Worm (Caenorhabditis elegans) whole organism, late embryonic: ENCODE results near the gene B0554.1.

Experiments
- ahr-1 ChIP-seq: sonication (generic microtip); optimal IDR thresholded peaks from 2 replicates; lab custom pipeline; 2016; ENCODE audit warnings: missing genetic modification characterization, missing compliant biosample characterization
- ama-1 ChIP-seq: fragments of 150-350 bp; optimal IDR thresholded peaks from 2 replicates; lab custom pipeline; 2014
- ceh-19 ChIP-seq: fragments of 200-800 bp; sonication (Bioruptor generic); optimal IDR thresholded peaks from 2 replicates; lab custom pipeline; 2018; ENCODE audit warnings: mild to moderate bottlenecking, missing genetic modification characterization, missing compliant biosample characterization
- ceh-2 ChIP-seq: sonication (generic microtip); optimal IDR thresholded peaks from 2 replicates; lab custom pipeline; 2016; ENCODE audit warnings: missing genotype, missing genetic modification characterization, missing compliant biosample characterization
- ceh-30 ChIP-seq: fragments of 150-350 bp; optimal IDR thresholded peaks from 2 replicates; lab custom pipeline; 2014; ENCODE audit warnings: missing biosample characterization, missing genetic modification characterization
- ceh-9 ChIP-seq: sonication (generic microtip); optimal IDR thresholded peaks from 2 replicates; lab custom pipeline; 2016; ENCODE audit warnings: mild to moderate bottlenecking, missing genetic modification characterization, inconsistent platforms, missing compliant biosample characterization
- dve-1 ChIP-seq: sonication (generic microtip); optimal IDR thresholded peaks from 2 replicates; lab custom pipeline; 2017; ENCODE audit warnings: antibody characterized with exemption, mild to moderate bottlenecking, missing genetic modification characterization, missing compliant biosample characterization
- elt-2 ChIP-seq: sonication (generic microtip); optimal IDR thresholded peaks from 2 replicates; lab custom pipeline; 2016; ENCODE audit warnings: missing genetic modification reagents, missing genetic modification characterization, missing compliant biosample characterization
- hlh-30 ChIP-seq: sonication (generic microtip); optimal IDR thresholded peaks from 2 replicates; lab custom pipeline; 2017; ENCODE audit warnings: antibody characterized with exemption, missing genetic modification characterization, missing compliant biosample characterization; ENCODE audit not compliant: insufficient read depth
- hlh-8 ChIP-seq: sonication (generic microtip); optimal IDR thresholded peaks from 2 replicates; lab custom pipeline; 2016; ENCODE audit warnings: missing genotype, missing genetic modification characterization, missing compliant biosample characterization
- madf-2 ChIP-seq: sonication (generic microtip); optimal IDR thresholded peaks from 2 replicates; lab custom pipeline; 2017; ENCODE audit warnings: missing genetic modification characterization, missing compliant biosample characterization
- pqm-1 ChIP-seq: sonication (generic microtip); optimal IDR thresholded peaks from 2 replicates; lab custom pipeline; 2016; ENCODE audit warnings: missing genetic modification characterization, missing compliant biosample characterization
- pros-1 ChIP-seq: fragments of 150-350 bp; optimal IDR thresholded peaks from 2 replicates; lab custom pipeline; 2014; ENCODE audit warnings: missing biosample characterization, missing genetic modification reagents, missing genetic modification characterization
- ref-2 ChIP-seq: sonication (generic microtip); optimal IDR thresholded peaks from 2 replicates; lab custom pipeline; 2016; ENCODE audit warnings: missing genetic modification characterization, missing compliant biosample characterization
- rnt-1 ChIP-seq: sonication (generic microtip); optimal IDR thresholded peaks from 2 replicates; lab custom pipeline; 2016; ENCODE audit warnings: missing genetic modification characterization, missing compliant biosample characterization
- sox-4 ChIP-seq: sonication (generic microtip); optimal IDR thresholded peaks from 2 replicates; lab custom pipeline; 2017; ENCODE audit warnings: mild to moderate bottlenecking, missing genetic modification characterization, inconsistent platforms, missing compliant biosample characterization
- tbx-7 ChIP-seq: sonication (generic microtip); optimal IDR thresholded peaks from 2 replicates; lab custom pipeline; 2016; ENCODE audit warnings: missing genotype, missing genetic modification characterization, missing compliant biosample characterization
- unc-3 ChIP-seq, 2 experiments: fragments of 200-800 bp in 1 of 2; sonication (Bioruptor generic) in 1 of 2; sonication (generic microtip) in 1 of 2; conservative IDR thresholded peaks in 1 of 2; optimal IDR thresholded peaks in 1 of 2; 2 replicates each; pipeline versions ENCODE4 v1.3.6 to Lab custom; 2016 to 2022; ENCODE audit warnings: missing compliant biosample characterization in 2 of 2, missing genetic modification characterization in 2 of 2, missing genetic modification reagents in 1 of 2
- unc-55 ChIP-seq: sonication (generic microtip); optimal IDR thresholded peaks from 2 replicates; lab custom pipeline; 2017; ENCODE audit warnings: missing biosample characterization, missing genetic modification reagents, missing genetic modification characterization

B0554.1 gene

DNA sequence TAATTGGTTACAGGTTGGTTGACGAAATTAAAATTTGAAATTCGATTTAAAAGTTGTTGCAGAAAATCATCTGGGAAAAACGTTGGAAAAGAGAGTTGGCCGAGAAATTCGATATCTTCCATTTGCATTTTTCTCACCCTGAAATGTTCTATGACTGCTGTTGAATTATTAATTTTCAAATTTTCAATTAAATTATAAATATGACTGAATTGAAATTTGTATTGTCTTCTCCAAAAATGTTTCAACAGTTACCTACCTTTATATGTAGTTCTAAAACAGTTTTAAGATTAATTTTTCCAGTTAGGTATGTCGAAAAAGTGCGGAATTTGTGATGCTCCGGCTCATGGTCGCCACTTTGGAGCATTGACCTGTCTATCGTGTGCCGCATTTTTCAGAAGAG is 48.5 kb downstream of the B0554.1 start, which contains the start of gene nhr-211:
nhr-211 (plus strand) TSS at position 301 of the 400 bp plus-strand sequence.
- TF ChIP-seq hlh-8 (no peak), ceh-19 (GFP tag; lab: Kevin White, UChicago) (no peak), unc-3 (GFP tag; conservative IDR thresholded peaks at IDR 0.05; lab: Robert Waterston, UW) (no peak), unc-3 (tag; optimal IDR thresholded peaks at IDR 0.05; lab: Kevin White, UChicago) (no peak), pros-1 (tag; lab: Kevin White, UChicago) (no peak), rnt-1 (tag; lab: Kevin White, UChicago) (no peak), ref-2 (no peak), sox-4 (tag; lab: Kevin White, UChicago) (no peak), dve-1 (tag; lab: Kevin White, UChicago) (no peak), ama-1 (lab: Kevin White, UChicago) (no peak), ceh-2 (no peak), ahr-1 (tag; lab: Kevin White, UChicago) (no peak), hlh-30 (tag; lab: Kevin White, UChicago) (no peak), tbx-7 (tag; lab: Kevin White, UChicago) (no peak), unc-55 (GFP tag; lab: Kevin White, UChicago) (no peak), pqm-1 (tag; lab: Kevin White, UChicago) (no peak)
- TF ChIP-seq, all 69 proteins: peak for 0

DNA sequence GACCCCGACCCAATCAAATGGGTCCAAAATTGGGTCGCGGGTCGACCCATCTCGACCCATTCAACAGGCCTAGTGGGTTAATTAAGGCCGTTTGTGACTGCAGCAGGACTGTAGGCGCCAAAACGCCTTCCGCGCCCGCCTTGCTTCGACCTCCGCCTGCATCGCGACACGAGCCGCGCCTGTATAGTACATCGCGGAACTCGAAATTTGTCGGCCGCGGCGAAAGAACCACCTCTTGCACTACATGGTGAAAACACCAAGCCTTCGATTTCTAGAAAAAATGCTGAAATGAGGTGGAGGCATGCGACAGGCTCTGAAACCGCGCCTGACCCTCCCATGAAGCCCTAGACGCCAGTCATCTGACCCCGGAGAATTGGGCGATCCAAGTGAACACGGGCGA is 49.8 kb downstream of the B0554.1 start:
- TF ChIP-seq pqm-1 (tag; lab: Kevin White, UChicago) (no peak), madf-2 (tag; lab: Kevin White, UChicago) (no peak), ceh-30 (tag; lab: Kevin White, UChicago) (no peak), elt-2 (tag; lab: Kevin White, UChicago) (no peak), ceh-9 (tag; lab: Kevin White, UChicago) (no peak)
